Worm (Caenorhabditis elegans): Measurements from ENCODE around the gene ttr-32.

- TF ChIP-seq dao-5 (tag; optimal IDR thresholded peaks at IDR 0.05) (no peak), him-1 (tag; optimal IDR thresholded peaks at IDR 0.05) (no peak)
Observed at ce11 chrIII:7531385-7531784, 34.8 kb upstream of the ttr-32 start.

Data from whole organism, L4/young adult.